Fruit fly (Drosophila melanogaster) whole organism, wandering third instar larva: ENCODE measurements around the gene CG44261.

Source experiments
- Dfd ChIP-seq: fragments of >200 bp; optimal IDR thresholded peaks from 2 replicates; lab custom pipeline; 2017; ENCODE audit warnings: missing biosample characterization, missing genetic modification characterization
- HLH106 ChIP-seq: fragments of 200-800 bp; optimal IDR thresholded peaks from 3 replicates; lab custom pipeline; 2019; ENCODE audit warnings: missing biosample characterization, mild to moderate bottlenecking, missing genetic modification characterization, moderate library complexity
- OdsH ChIP-seq: fragments of 200-800 bp; sonication (Bioruptor generic); optimal IDR thresholded peaks from 2 replicates; lab custom pipeline; 2016; ENCODE audit warnings: missing biosample characterization, mild to moderate bottlenecking, missing genetic modification characterization
- dl ChIP-seq, 2 experiments: fragments of 175-275, 200-275 bp in 1 of 2; fragments of 200-275 bp in 1 of 2; sonication (Bioruptor generic); optimal IDR thresholded peaks; lab custom pipeline; 2018; ENCODE audit warnings: mild to moderate bottlenecking in 2 of 2, missing biosample characterization in 2 of 2, missing genetic modification characterization in 2 of 2, moderate library complexity in 2 of 2; ENCODE audit not compliant: partially characterized antibody in 2 of 2, insufficient read depth in 1 of 2
- h ChIP-seq: fragments of 200-800 bp; sonication (Bioruptor generic); optimal IDR thresholded peaks from 3 replicates; lab custom pipeline; 2016; ENCODE audit warnings: missing biosample characterization, mild to moderate bottlenecking, missing genetic modification characterization
- pan ChIP-seq: fragments of >200 bp; optimal IDR thresholded peaks from 2 replicates; lab custom pipeline; 2017
- psq ChIP-seq: fragments of 200-800 bp; sonication (Bioruptor generic); optimal IDR thresholded peaks from 3 replicates; lab custom pipeline; 2017; ENCODE audit warnings: missing biosample characterization, mild to moderate bottlenecking, missing genetic modification characterization, moderate library complexity
- rgr ChIP-seq: fragments of 200-800 bp; sonication (Bioruptor generic); optimal IDR thresholded peaks from 3 replicates; lab custom pipeline; 2016; ENCODE audit warnings: missing biosample characterization, mild to moderate bottlenecking, missing genetic modification characterization
- sage ChIP-seq: fragments of 200-800 bp; sonication (Bioruptor generic); optimal IDR thresholded peaks from 2 replicates; lab custom pipeline; 2016; ENCODE audit warnings: missing biosample characterization, mild to moderate bottlenecking, missing genetic modification characterization
- sv ChIP-seq: fragments of 200-800 bp; sonication (Bioruptor generic); optimal IDR thresholded peaks from 3 replicates; lab custom pipeline; 2016; ENCODE audit warnings: missing biosample characterization, missing genetic modification characterization

DNA sequence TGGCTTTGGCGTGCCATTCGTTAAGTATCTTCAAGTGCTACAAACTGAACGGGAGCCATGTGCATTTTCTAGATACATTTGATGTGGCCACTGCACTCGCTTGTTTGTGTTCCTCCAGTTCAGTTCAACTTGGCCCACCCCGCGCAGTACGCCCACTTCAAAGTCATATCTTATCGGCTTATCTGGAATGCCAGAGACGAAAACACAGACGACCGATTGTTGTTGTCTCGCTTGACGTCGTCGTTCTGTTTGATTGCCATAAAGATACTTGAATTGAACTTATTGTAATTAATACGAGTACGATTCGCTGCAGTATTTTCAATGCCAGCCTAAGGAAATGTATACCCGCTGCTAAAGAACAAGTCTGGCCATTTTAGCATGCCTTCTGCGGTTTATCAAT, 20.3 kb downstream of the CG44261 start:
- TF ChIP-seq pan (lab: Kevin White, UChicago) (no peak), OdsH (no peak), rgr (no peak), Dfd (GFP tag; lab: Kevin White, UChicago) (no peak), sage (no peak), h (GFP tag; lab: Kevin White, UChicago) (peak; percentile 40), dl (GFP tag; optimal IDR thresholded peaks at IDR 0.05; lab: Kevin White, UChicago; ENCODE audit: insufficient read depth in 1 of 2, partially characterized antibody in 2 of 2) (no peak), sv (no peak), psq (GFP tag; lab: Kevin White, UChicago) (no peak), HLH106 (tag; lab: Kevin White, UChicago) (no peak)
